Worm (Caenorhabditis elegans) whole organism, young adult: ENCODE measurements around the gene Y17G9A.3.

Experiments used
- C17E4.6 ChIP-seq: fragments of 200-800 bp; sonication (Bioruptor generic); IDR thresholded peaks from 2 replicates; pipeline ENCODE4 v1.3.6; 2022; ENCODE audit warnings: missing genetic modification reagents, missing genetic modification characterization, missing compliant biosample characterization
- F33H1.4 ChIP-seq: fragments of 200-800 bp; sonication (Bioruptor generic); IDR thresholded peaks from 2 replicates; pipeline ENCODE4 v1.3.6; 2022; ENCODE audit warnings: missing genetic modification reagents, missing genetic modification characterization, missing compliant biosample characterization
- F49E8.2 ChIP-seq: sonication (generic microtip); optimal IDR thresholded peaks from 3 replicates; lab custom pipeline; 2017; ENCODE audit warnings: missing genetic modification characterization, mild to moderate bottlenecking, missing compliant biosample characterization, antibody characterized with exemption, moderate library complexity; ENCODE audit not compliant: insufficient read depth
- F57C9.4 ChIP-seq: sonication (generic microtip); optimal IDR thresholded peaks from 2 replicates; lab custom pipeline; 2017; ENCODE audit warnings: mild to moderate bottlenecking, missing genetic modification characterization, missing compliant biosample characterization
- T26A5.8 ChIP-seq: sonication (generic microtip); optimal IDR thresholded peaks from 2 replicates; lab custom pipeline; 2016; ENCODE audit warnings: missing genetic modification characterization, missing compliant biosample characterization
- Y67H2A.10 ChIP-seq: fragments of 200-800 bp; sonication (Bioruptor generic); conservative IDR thresholded peaks from 2 replicates; pipeline ENCODE4 v1.3.6; 2022; ENCODE audit warnings: missing genetic modification reagents, missing genetic modification characterization, missing compliant biosample characterization
- athp-1 ChIP-seq: sonication (generic microtip); optimal IDR thresholded peaks from 2 replicates; lab custom pipeline; 2017; ENCODE audit warnings: mild to moderate bottlenecking, missing genetic modification characterization, missing compliant biosample characterization
- attf-3 ChIP-seq: fragments of 200-800 bp; sonication (Bioruptor generic); conservative IDR thresholded peaks from 2 replicates; pipeline ENCODE4 v1.3.6; 2022; ENCODE audit warnings: missing genetic modification reagents, missing genetic modification characterization, missing compliant biosample characterization
- attf-5 ChIP-seq: fragments of 200-800 bp; sonication (Bioruptor generic); optimal IDR thresholded peaks from 2 replicates; lab custom pipeline; 2018; ENCODE audit warnings: mild to moderate bottlenecking, missing genetic modification characterization, missing compliant biosample characterization
- cebp-1 ChIP-seq, 2 experiments: fragments of 200-800 bp in 1 of 2; sonication (Bioruptor generic) in 1 of 2; sonication (generic microtip) in 1 of 2; IDR thresholded peaks in 1 of 2; optimal IDR thresholded peaks in 1 of 2; 2 replicates each; pipeline versions ENCODE4 v1.3.6 to Lab custom; 2017 to 2022; ENCODE audit warnings: missing compliant biosample characterization in 2 of 2, missing genetic modification characterization in 2 of 2, mild to moderate bottlenecking in 1 of 2, missing genetic modification reagents in 1 of 2, moderate library complexity in 1 of 2
- ceh-100 ChIP-seq: fragments of 200-800 bp; sonication (Bioruptor generic); IDR thresholded peaks from 2 replicates; pipeline ENCODE4 v1.3.6; 2022; ENCODE audit warnings: missing genetic modification reagents, missing genetic modification characterization, missing compliant biosample characterization
- ceh-58 ChIP-seq: fragments of 200-800 bp; sonication (Bioruptor generic); IDR thresholded peaks from 2 replicates; pipeline ENCODE4 v1.3.6; 2022; ENCODE audit warnings: missing genetic modification characterization, missing compliant biosample characterization
- chd-7 ChIP-seq: sonication (generic microtip); optimal IDR thresholded peaks from 2 replicates; lab custom pipeline; 2016; ENCODE audit warnings: mild to moderate bottlenecking, missing genetic modification characterization, moderate library complexity, missing compliant biosample characterization
- efl-1 ChIP-seq: fragments of 150-350 bp; optimal IDR thresholded peaks from 2 replicates; lab custom pipeline; 2014; ENCODE audit warnings: missing biosample characterization, missing genetic modification reagents, missing genetic modification characterization
- egl-18 ChIP-seq: fragments of 200-800 bp; sonication (Bioruptor generic); IDR thresholded peaks from 2 replicates; pipeline ENCODE4 v1.3.6; 2022; ENCODE audit warnings: missing genetic modification reagents, missing genetic modification characterization, missing compliant biosample characterization
- ets-4 ChIP-seq: fragments of 200-800 bp; sonication (Bioruptor generic); optimal IDR thresholded peaks from 2 replicates; lab custom pipeline; 2018; ENCODE audit warnings: mild to moderate bottlenecking, missing genetic modification characterization, missing compliant biosample characterization
- him-1 ChIP-seq: sonication (generic microtip); optimal IDR thresholded peaks from 2 replicates; lab custom pipeline; 2016; ENCODE audit warnings: missing genotype, missing genetic modification reagents, missing genetic modification characterization, missing compliant biosample characterization
- hmg-1.2 ChIP-seq: fragments of 200-800 bp; sonication (Bioruptor generic); IDR thresholded peaks from 2 replicates; pipeline ENCODE4 v1.3.6; 2022; ENCODE audit warnings: missing genetic modification reagents, missing genetic modification characterization, missing compliant biosample characterization
- hrde-1 ChIP-seq: sonication (generic microtip); optimal IDR thresholded peaks from 2 replicates; lab custom pipeline; 2016; ENCODE audit warnings: missing genetic modification characterization, mild to moderate bottlenecking, missing compliant biosample characterization, moderate library complexity, missing genotype, missing genetic modification reagents, borderline replicate concordance
- let-607 ChIP-seq, 2 experiments: fragments of 200-800 bp in 1 of 2; sonication (Bioruptor generic) in 1 of 2; sonication (generic microtip) in 1 of 2; optimal IDR thresholded peaks; 2 replicates each; lab custom pipeline; 2016 to 2018; ENCODE audit warnings: mild to moderate bottlenecking in 2 of 2, missing compliant biosample characterization in 2 of 2, missing genetic modification characterization in 2 of 2, moderate library complexity in 2 of 2, missing genotype in 1 of 2
- madf-6 ChIP-seq: fragments of 200-800 bp; sonication (Bioruptor generic); IDR thresholded peaks from 2 replicates; pipeline ENCODE4 v1.3.6; 2022; ENCODE audit warnings: missing genetic modification reagents, missing genetic modification characterization, missing compliant biosample characterization
- mel-28 ChIP-seq: sonication (generic microtip); optimal IDR thresholded peaks from 2 replicates; lab custom pipeline; 2016; ENCODE audit warnings: borderline replicate concordance, mild to moderate bottlenecking, missing genetic modification characterization, missing compliant biosample characterization
- nfya-2 ChIP-seq: fragments of 200-800 bp; sonication (Bioruptor generic); IDR thresholded peaks from 2 replicates; pipeline ENCODE4 v1.3.6; 2022; ENCODE audit warnings: missing genetic modification reagents, missing genetic modification characterization, missing compliant biosample characterization
- nhr-27 ChIP-seq: fragments of 200-800 bp; sonication (Bioruptor generic); optimal IDR thresholded peaks from 2 replicates; lab custom pipeline; 2018; ENCODE audit warnings: mild to moderate bottlenecking, missing genetic modification characterization, moderate library complexity, missing compliant biosample characterization
- rpc-1 ChIP-seq, 2 experiments: fragments of 150-350 bp in 1 of 2; sonication (generic microtip) in 1 of 2; optimal IDR thresholded peaks; 2 replicates each; lab custom pipeline; 2014 to 2018; ENCODE audit warnings: missing biosample characterization in 1 of 2, missing genetic modification characterization in 1 of 2, missing genetic modification reagents in 1 of 2, missing genotype in 1 of 2
- sdz-38 ChIP-seq: sonication (generic microtip); optimal IDR thresholded peaks from 2 replicates; lab custom pipeline; 2016; ENCODE audit warnings: missing genotype, missing genetic modification characterization, missing compliant biosample characterization
- snpc-4 ChIP-seq, 5 experiments: fragments of 150-350 bp in 1 of 5; sonication (generic microtip) in 4 of 5; optimal IDR thresholded peaks; 2 replicates each; lab custom pipeline; 2014 to 2018; ENCODE audit warnings: missing genetic modification characterization in 5 of 5, missing biosample characterization in 3 of 5, antibody characterized with exemption in 2 of 5, mild to moderate bottlenecking in 2 of 5, missing compliant biosample characterization in 2 of 5, missing genotype in 2 of 5, moderate library complexity in 2 of 5, missing genetic modification reagents in 1 of 5
- somi-1 ChIP-seq: fragments of 200-800 bp; sonication (Bioruptor generic); optimal IDR thresholded peaks from 2 replicates; lab custom pipeline; 2018; ENCODE audit warnings: mild to moderate bottlenecking, missing genetic modification characterization, missing compliant biosample characterization
- sptf-2 ChIP-seq: fragments of 200-800 bp; sonication (Bioruptor generic); optimal IDR thresholded peaks from 2 replicates; lab custom pipeline; 2018; ENCODE audit warnings: mild to moderate bottlenecking, missing genetic modification characterization, missing compliant biosample characterization
- ztf-18 ChIP-seq: sonication (generic microtip); optimal IDR thresholded peaks from 2 replicates; lab custom pipeline; 2016; ENCODE audit warnings: missing genotype, mild to moderate bottlenecking, missing genetic modification characterization, missing compliant biosample characterization
- ztf-25 ChIP-seq: fragments of 200-800 bp; sonication (Bioruptor generic); IDR thresholded peaks from 2 replicates; pipeline ENCODE4 v1.3.6; 2022; ENCODE audit warnings: missing genetic modification reagents, missing genetic modification characterization, missing compliant biosample characterization
- ztf-6 ChIP-seq: fragments of 200-800 bp; sonication (Bioruptor generic); IDR thresholded peaks from 2 replicates; pipeline ENCODE4 v1.3.6; 2022; ENCODE audit warnings: missing genetic modification reagents, missing genetic modification characterization, missing compliant biosample characterization

Gene Y17G9A.3

ce11 chrIV:4810377-4810984 is 48.0 kb downstream of the Y17G9A.3 start, which contains the start of gene eif-1.A (continued):
- TF ChIP-seq rpc-1 (optimal IDR thresholded peaks at IDR 0.05; lab: Kevin White, UChicago) (peak; percentile 4), rpc-1 (tag; optimal IDR thresholded peaks at IDR 0.05; lab: Kevin White, UChicago) (no peak), F49E8.2 (tag; lab: Kevin White, UChicago) (peak; percentile 6), T26A5.8 (tag; lab: Kevin White, UChicago) (no peak), F33H1.4 (GFP tag; lab: Robert Waterston, UW) (peak; percentile 41; the same call in 1 of the 2 replicates), hmg-1.2 (peak; percentile 22; the same call in 1 of the 2 replicates), efl-1 (peak; percentile 5), ztf-18 (tag; lab: Kevin White, UChicago) (peak; percentile 15), attf-5 (GFP tag; lab: Kevin White, UChicago) (peak; percentile 66), mel-28 (tag; lab: Kevin White, UChicago) (no peak)
- TF ChIP-seq, all 124 proteins: peak for 19

ce11 chrIV:4809813-4810212 is 48.7 kb downstream of the Y17G9A.3 start, which contains the start of gene H06H21.37:
Gene H06H21.37, minus strand, starts transcription at chrIV:4809974.
- TF ChIP-seq cebp-1 (GFP tag; IDR thresholded peaks at IDR 0.05; lab: Robert Waterston, UW) (peak; percentile 59; the same call in 1 of the 2 replicates), cebp-1 (tag; optimal IDR thresholded peaks at IDR 0.05; lab: Kevin White, UChicago) (peak; percentile 87), ztf-25 (GFP tag; lab: Robert Waterston, UW) (0 out of 2 replicates have a peak, but pooled peaks have one; percentile 10), attf-3 (GFP tag; lab: Robert Waterston, UW) (no peak), nhr-27 (tag; lab: Kevin White, UChicago) (no peak)

ce11 chrIV:4809397-4809796 is 49.1 kb downstream of the Y17G9A.3 start, which contains the start of gene ubxn-6:
Gene ubxn-6, minus strand, starts transcription at chrIV:4809497.
- TF ChIP-seq sptf-2, result no peak
- no peak for TF ChIP-seq ztf-6
- no peak for TF ChIP-seq egl-18
- no peak for TF ChIP-seq nfya-2
- no peak for TF ChIP-seq ceh-58
- TF ChIP-seq let-607 (tag; optimal IDR thresholded peaks at IDR 0.05; lab: Kevin White, UChicago), result no peak
- TF ChIP-seq somi-1 (GFP tag; lab: Kevin White, UChicago), result no peak
- TF ChIP-seq attf-3 (GFP tag; lab: Robert Waterston, UW), result no peak
- no peak for TF ChIP-seq madf-6 (GFP tag; lab: Robert Waterston, UW)
- TF ChIP-seq chd-7 (tag; lab: Kevin White, UChicago), result no peak
- TF ChIP-seq sdz-38, result no peak
- no peak for TF ChIP-seq athp-1 (tag; lab: Kevin White, UChicago)
- TF ChIP-seq him-1 (tag; lab: Kevin White, UChicago), result no peak
- no peak for TF ChIP-seq Y67H2A.10 (GFP tag; lab: Robert Waterston, UW)
- no peak for TF ChIP-seq C17E4.6 (GFP tag; lab: Robert Waterston, UW)
- no peak for TF ChIP-seq ceh-100
- TF ChIP-seq ets-4 (GFP tag; lab: Kevin White, UChicago), result no peak
- TF ChIP-seq hrde-1 (tag; lab: Kevin White, UChicago), result no peak
- TF ChIP-seq F57C9.4 (tag; lab: Kevin White, UChicago), result no peak

- TF ChIP-seq hrde-1 (tag; lab: Kevin White, UChicago) (peak; percentile 22), snpc-4 (GFP tag; optimal IDR thresholded peaks at IDR 0.05; lab: Kevin White, UChicago) (no peak), snpc-4 (tag; optimal IDR thresholded peaks at IDR 0.05; lab: Kevin White, UChicago) (peak in 1 of 4 experiments; percentile 42), egl-18 (no peak)
Measured at ce11 chrIV:4807219-4807618, 51.3 kb downstream of the Y17G9A.3 start, which contains the start of gene H06H21.11. Gene H06H21.11, minus strand, starts transcription at chrIV:4807319.
